Worm (Caenorhabditis elegans) whole organism, L1 larva: Measurements from ENCODE around the gene str-111.

Experiments
- fkh-8 ChIP-seq: sonication (generic microtip); optimal IDR thresholded peaks from 2 replicates; lab custom pipeline; 2016; ENCODE audit warnings: mild to moderate bottlenecking, missing genetic modification characterization, missing compliant biosample characterization
- snpc-4 ChIP-seq: fragments of 150-350 bp; optimal IDR thresholded peaks from 2 replicates; lab custom pipeline; 2014; ENCODE audit warnings: missing biosample characterization, missing genetic modification characterization

- TF ChIP-seq snpc-4 (tag; lab: Kevin White, UChicago) (peak; percentile 2), fkh-8 (tag; lab: Kevin White, UChicago) (no peak)
Observed at ce11 chrV:16160087-16160486, 8.8 kb downstream of the str-111 start.
